Worm (Caenorhabditis elegans) whole organism, L1 larva: ENCODE measurements around the gene srg-4.
A peak's percentile ranks its signal among the peaks of the same experiment; 100 is the strongest.

Experiments used
- C16A3.4 ChIP-seq: fragments of 150-350 bp; optimal IDR thresholded peaks from 2 replicates; lab custom pipeline; 2014; ENCODE audit warnings: missing biosample characterization, missing genetic modification characterization
- C34B4.2 ChIP-seq: sonication (generic microtip); optimal IDR thresholded peaks from 2 replicates; lab custom pipeline; 2017; ENCODE audit warnings: mild to moderate bottlenecking, missing genetic modification characterization, missing compliant biosample characterization
- F16B12.6 ChIP-seq: fragments of 150-350 bp; optimal IDR thresholded peaks from 2 replicates; lab custom pipeline; 2014; ENCODE audit warnings: missing biosample characterization, missing genetic modification characterization
- aha-1 ChIP-seq: fragments of 150-350 bp; optimal IDR thresholded peaks from 2 replicates; lab custom pipeline; 2014; ENCODE audit warnings: missing biosample characterization, missing genetic modification characterization
- blmp-1 ChIP-seq: fragments of 150-350 bp; optimal IDR thresholded peaks from 2 replicates; lab custom pipeline; 2014; ENCODE audit warnings: missing biosample characterization, missing genetic modification characterization
- ceh-63 ChIP-seq: fragments of 200-800 bp; sonication (Bioruptor generic); optimal IDR thresholded peaks from 2 replicates; lab custom pipeline; 2018; ENCODE audit warnings: mild to moderate bottlenecking, missing genetic modification characterization, missing compliant biosample characterization
- ceh-82 ChIP-seq, 3 experiments: fragments of 150-350 bp in 1 of 3; sonication (generic microtip) in 2 of 3; optimal IDR thresholded peaks; 2 replicates each; lab custom pipeline; 2014 to 2017; ENCODE audit warnings: missing biosample characterization in 3 of 3, missing genetic modification characterization in 3 of 3
- ceh-88 ChIP-seq: fragments of 200-800 bp; sonication (Bioruptor generic); IDR thresholded peaks from 2 replicates; pipeline ENCODE4 v1.3.6; 2022; ENCODE audit warnings: missing genetic modification characterization, missing compliant biosample characterization
- ceh-90 ChIP-seq: sonication (generic microtip); optimal IDR thresholded peaks from 2 replicates; lab custom pipeline; 2016; ENCODE audit warnings: missing genetic modification characterization, missing compliant biosample characterization
- ces-1 ChIP-seq: fragments of 150-350 bp; optimal IDR thresholded peaks from 2 replicates; lab custom pipeline; 2014; ENCODE audit warnings: missing biosample characterization, missing genetic modification reagents, missing genetic modification characterization
- egl-13 ChIP-seq: sonication (generic microtip); optimal IDR thresholded peaks from 2 replicates; lab custom pipeline; 2016; ENCODE audit warnings: missing genotype, missing genetic modification reagents, missing genetic modification characterization, missing compliant biosample characterization
- elt-2 ChIP-seq: sonication (generic microtip); optimal IDR thresholded peaks from 2 replicates; lab custom pipeline; 2016; ENCODE audit warnings: missing genetic modification characterization, mild to moderate bottlenecking, inconsistent platforms, missing compliant biosample characterization, missing genetic modification reagents
- ets-5 ChIP-seq: fragments of 200-800 bp; sonication (Bioruptor generic); IDR thresholded peaks from 2 replicates; pipeline ENCODE4 v1.3.6; 2022; ENCODE audit warnings: missing genetic modification characterization, missing compliant biosample characterization
- fkh-10 ChIP-seq: sonication (generic microtip); optimal IDR thresholded peaks from 2 replicates; lab custom pipeline; 2017; ENCODE audit warnings: missing biosample characterization, missing genetic modification reagents, missing genetic modification characterization
- fkh-4 ChIP-seq: sonication (generic microtip); optimal IDR thresholded peaks from 2 replicates; lab custom pipeline; 2016; ENCODE audit warnings: missing compliant biosample characterization, missing genetic modification characterization, borderline replicate concordance
- fkh-8 ChIP-seq: sonication (generic microtip); optimal IDR thresholded peaks from 2 replicates; lab custom pipeline; 2016; ENCODE audit warnings: mild to moderate bottlenecking, missing genetic modification characterization, missing compliant biosample characterization
- hlh-17 ChIP-seq: fragments of 200-800 bp; sonication (Bioruptor generic); optimal IDR thresholded peaks from 2 replicates; lab custom pipeline; 2018; ENCODE audit warnings: missing genetic modification characterization, mild to moderate bottlenecking, missing compliant biosample characterization, moderate library complexity, borderline replicate concordance
- hlh-4 ChIP-seq: sonication (generic microtip); optimal IDR thresholded peaks from 2 replicates; lab custom pipeline; 2016; ENCODE audit warnings: mild to moderate bottlenecking, missing genetic modification characterization, missing compliant biosample characterization
- hpl-2 ChIP-seq: fragments of 150-350 bp; optimal IDR thresholded peaks from 2 replicates; lab custom pipeline; 2014; ENCODE audit warnings: missing biosample characterization, missing genetic modification reagents, missing genetic modification characterization
- isw-1 ChIP-seq: fragments of 200-800 bp; sonication (Bioruptor generic); IDR thresholded peaks from 2 replicates; pipeline ENCODE4 v1.3.6; 2022; ENCODE audit warnings: missing genetic modification characterization, missing compliant biosample characterization
- lin-13 ChIP-seq: fragments of 150-350 bp; optimal IDR thresholded peaks from 2 replicates; lab custom pipeline; 2014; ENCODE audit warnings: missing biosample characterization, missing genetic modification reagents, missing genetic modification characterization
- lin-15B ChIP-seq: fragments of 150-350 bp; sonication (generic microtip); optimal IDR thresholded peaks from 3 replicates; lab custom pipeline; 2014; ENCODE audit warnings: missing biosample characterization, missing genetic modification characterization
- lir-3 ChIP-seq: sonication (generic microtip); optimal IDR thresholded peaks from 2 replicates; lab custom pipeline; 2016; ENCODE audit warnings: mild to moderate bottlenecking, missing genetic modification characterization, moderate library complexity, missing compliant biosample characterization; ENCODE audit not compliant: poor library complexity
- lsy-2 ChIP-seq, 2 experiments: fragments of 150-350 bp; optimal IDR thresholded peaks; 2 replicates each; lab custom pipeline; 2014; ENCODE audit warnings: missing biosample characterization in 2 of 2, missing genetic modification characterization in 2 of 2
- mab-9 ChIP-seq: fragments of 200-800 bp; sonication (Bioruptor generic); IDR thresholded peaks from 2 replicates; pipeline ENCODE4 v1.3.6; 2022; ENCODE audit warnings: missing genetic modification reagents, missing genetic modification characterization, missing compliant biosample characterization
- mef-2 ChIP-seq: fragments of 150-350 bp; optimal IDR thresholded peaks from 2 replicates; lab custom pipeline; 2014; ENCODE audit warnings: missing biosample characterization, missing genetic modification characterization
- nhr-11 ChIP-seq: fragments of 150-350 bp; optimal IDR thresholded peaks from 2 replicates; lab custom pipeline; 2014; ENCODE audit warnings: missing biosample characterization, missing genetic modification characterization
- nhr-237 ChIP-seq: fragments of 150-350 bp; optimal IDR thresholded peaks from 2 replicates; lab custom pipeline; 2014; ENCODE audit warnings: missing biosample characterization, missing genetic modification characterization
- nhr-84 ChIP-seq: sonication (generic microtip); optimal IDR thresholded peaks from 2 replicates; lab custom pipeline; 2017; ENCODE audit warnings: missing biosample characterization, missing genetic modification characterization
- nhr-85 ChIP-seq: sonication (generic microtip); peaks from one replicate; lab custom pipeline; 2016; ENCODE audit warnings: missing genetic modification characterization, inconsistent platforms, missing compliant biosample characterization
- nhr-90 ChIP-seq: sonication (generic microtip); optimal IDR thresholded peaks from 2 replicates; lab custom pipeline; 2016; ENCODE audit warnings: mild to moderate bottlenecking, missing genetic modification characterization, missing compliant biosample characterization; ENCODE audit not compliant: poor library complexity
- pax-3 ChIP-seq: fragments of 200-800 bp; sonication (Bioruptor generic); optimal IDR thresholded peaks from 2 replicates; lab custom pipeline; 2018; ENCODE audit warnings: mild to moderate bottlenecking, missing genetic modification characterization, moderate library complexity, missing compliant biosample characterization
- pqm-1 ChIP-seq: sonication (generic microtip); optimal IDR thresholded peaks from 3 replicates; lab custom pipeline; 2017; ENCODE audit warnings: missing biosample characterization, missing genetic modification characterization
- rnt-1 ChIP-seq: sonication (generic microtip); optimal IDR thresholded peaks from 2 replicates; lab custom pipeline; 2016; ENCODE audit warnings: mild to moderate bottlenecking, missing genetic modification characterization, moderate library complexity, missing compliant biosample characterization
- snu-23 ChIP-seq: sonication (generic microtip); optimal IDR thresholded peaks from 2 replicates; lab custom pipeline; 2016; ENCODE audit warnings: missing genetic modification characterization, missing compliant biosample characterization
- sox-4 ChIP-seq: sonication (generic microtip); optimal IDR thresholded peaks from 2 replicates; lab custom pipeline; 2016; ENCODE audit warnings: missing genetic modification characterization, missing compliant biosample characterization
- tlp-1 ChIP-seq: fragments of 150-350 bp; optimal IDR thresholded peaks from 2 replicates; lab custom pipeline; 2014; ENCODE audit warnings: missing biosample characterization, missing genetic modification characterization
- unc-30 ChIP-seq: sonication (generic microtip); optimal IDR thresholded peaks from 2 replicates; lab custom pipeline; 2017; ENCODE audit warnings: missing biosample characterization, missing genetic modification characterization
- unc-86 ChIP-seq: sonication (generic microtip); optimal IDR thresholded peaks from 2 replicates; lab custom pipeline; 2016; ENCODE audit warnings: missing genetic modification characterization, missing compliant biosample characterization
- xbp-1 ChIP-seq: sonication (generic microtip); optimal IDR thresholded peaks from 2 replicates; lab custom pipeline; 2016; ENCODE audit warnings: missing genetic modification characterization, missing compliant biosample characterization
- zag-1 ChIP-seq: fragments of 150-350 bp; optimal IDR thresholded peaks from 2 replicates; lab custom pipeline; 2014; ENCODE audit warnings: missing biosample characterization, missing genetic modification characterization
- zip-4 ChIP-seq: fragments of 200-800 bp; sonication (Bioruptor generic); optimal IDR thresholded peaks from 2 replicates; lab custom pipeline; 2018; ENCODE audit warnings: mild to moderate bottlenecking, missing genetic modification characterization, moderate library complexity, missing compliant biosample characterization
- ztf-11 ChIP-seq, 2 experiments: sonication (generic microtip); optimal IDR thresholded peaks; 2 replicates each; lab custom pipeline; 2016 to 2017; ENCODE audit warnings: missing genetic modification characterization in 2 of 2, missing biosample characterization in 1 of 2, missing compliant biosample characterization in 1 of 2
- ztf-4 ChIP-seq: fragments of 150-350 bp; optimal IDR thresholded peaks from 2 replicates; lab custom pipeline; 2014; ENCODE audit warnings: missing biosample characterization, missing genetic modification characterization

srg-4 gene

DNA sequence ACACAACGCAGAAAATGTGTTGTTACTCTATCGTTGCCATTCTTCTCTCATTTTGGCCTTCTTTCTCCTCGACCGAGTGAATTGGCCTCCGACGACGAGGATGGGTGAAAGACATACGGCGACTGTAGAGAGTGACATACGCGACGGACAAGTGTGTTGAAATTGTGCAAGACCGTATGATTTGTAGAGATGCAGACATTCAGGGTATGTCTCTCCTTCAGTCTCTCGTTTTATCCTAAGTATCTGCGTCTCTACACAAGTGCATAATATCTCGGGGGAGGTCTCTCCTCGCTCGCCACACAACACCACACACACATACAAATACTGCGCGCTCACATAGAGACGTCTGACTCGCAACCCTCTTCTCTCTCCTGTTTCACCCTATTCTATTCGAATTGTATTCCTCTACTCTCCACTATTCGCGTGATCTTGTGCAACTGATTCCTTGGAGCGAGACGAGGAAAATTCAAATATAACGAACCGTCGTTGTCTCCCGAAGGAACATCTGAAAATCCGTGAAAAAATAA lies 18.2 kb upstream of the srg-4 start, which contains the start of gene hmg-1.2 (continued):
- no peak for TF ChIP-seq nhr-237
- TF ChIP-seq ztf-11 (tag; optimal IDR thresholded peaks at IDR 0.05; lab: Kevin White, UChicago): peak in 1 of 2 experiments; percentile 52
- peak; percentile 25 for TF ChIP-seq lin-15B
- TF ChIP-seq hpl-2 (GFP tag; lab: Kevin White, UChicago): peak; percentile 68
- TF ChIP-seq C16A3.4 (tag; lab: Kevin White, UChicago): peak; percentile 74
- peak; percentile 73 for TF ChIP-seq rnt-1 (tag; lab: Kevin White, UChicago)
- no peak for TF ChIP-seq nhr-84 (tag; lab: Kevin White, UChicago)
- TF ChIP-seq xbp-1 (tag; lab: Kevin White, UChicago): peak; percentile 77
- peak; percentile 96 for TF ChIP-seq snu-23 (GFP tag; lab: Kevin White, UChicago)
- peak; percentile 83 for TF ChIP-seq unc-86 (tag; lab: Kevin White, UChicago)
- peak; percentile 57 for TF ChIP-seq nhr-11 (tag; lab: Kevin White, UChicago)
- no peak for TF ChIP-seq ces-1 (GFP tag; lab: Kevin White, UChicago)
- TF ChIP-seq sox-4 (tag; lab: Kevin White, UChicago): no peak
- peak; percentile 30 for TF ChIP-seq egl-13
- peak; percentile 58 for TF ChIP-seq lir-3 (tag; lab: Kevin White, UChicago)
- TF ChIP-seq pax-3: peak; percentile 10
- no peak for TF ChIP-seq ets-5 (GFP tag; lab: Robert Waterston, UW)
- TF ChIP-seq hlh-4 (tag; lab: Kevin White, UChicago): no peak
- peak; percentile 71; the same call in 1 of the 2 replicates for TF ChIP-seq ceh-88 (GFP tag; lab: Robert Waterston, UW)
- TF ChIP-seq zag-1: no peak
- no peak for TF ChIP-seq F16B12.6 (tag; lab: Kevin White, UChicago)
- TF ChIP-seq zip-4: peak; percentile 61
- peak; percentile 50 to 84 (median 62) for TF ChIP-seq ceh-82 (tag; optimal IDR thresholded peaks at IDR 0.05; lab: Kevin White, UChicago)
- peak; percentile 49 for TF ChIP-seq fkh-4 (tag; lab: Kevin White, UChicago)
- TF ChIP-seq pqm-1 (tag; lab: Kevin White, UChicago): no peak
- peak; percentile 92 for TF ChIP-seq nhr-85 (tag; lab: Kevin White, UChicago)
- peak; percentile 24 for TF ChIP-seq ceh-90
- TF ChIP-seq mef-2 (tag; lab: Kevin White, UChicago): peak; percentile 28
- TF ChIP-seq hlh-17 (GFP tag; lab: Kevin White, UChicago): no peak
- TF ChIP-seq lsy-2 (tag; optimal IDR thresholded peaks at IDR 0.05; lab: Kevin White, UChicago): peak; percentile 79 to 81
- TF ChIP-seq ceh-63 (GFP tag; lab: Kevin White, UChicago): no peak
- peak; percentile 85 for TF ChIP-seq fkh-8 (tag; lab: Kevin White, UChicago)
- peak; percentile 63 for TF ChIP-seq isw-1 (GFP tag; lab: Robert Waterston, UW)
- TF ChIP-seq mab-9 (GFP tag; lab: Robert Waterston, UW): 0 out of 2 replicates have a peak, but pooled peaks have one; percentile 47

DNA sequence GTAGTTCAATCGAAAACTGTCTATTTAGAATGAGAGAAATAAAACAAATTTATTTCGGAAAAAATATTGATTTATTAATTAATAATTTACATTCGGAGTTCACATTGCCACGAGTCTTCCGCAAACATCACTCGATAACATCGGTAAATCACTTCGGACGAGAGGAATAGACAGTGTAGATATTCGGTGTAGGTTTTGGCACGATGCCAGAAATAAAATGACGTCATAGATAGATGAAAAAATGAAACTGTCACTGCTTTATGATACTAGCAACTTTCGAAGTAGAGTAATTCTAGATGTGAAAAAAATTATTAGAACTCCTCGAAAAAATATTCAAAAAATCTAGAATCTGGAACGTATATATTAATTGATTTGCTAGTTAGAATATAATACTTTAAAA lies 17.6 kb upstream of the srg-4 start:
- TF ChIP-seq unc-30 (tag; lab: Kevin White, UChicago) (no peak), ceh-82 (tag; optimal IDR thresholded peaks at IDR 0.05; lab: Kevin White, UChicago) (no peak), lin-13 (peak; percentile 19), fkh-10 (GFP tag; lab: Kevin White, UChicago) (no peak), aha-1 (tag; lab: Kevin White, UChicago) (no peak), blmp-1 (tag; lab: Kevin White, UChicago) (no peak), rnt-1 (tag; lab: Kevin White, UChicago) (peak; percentile 6), zag-1 (no peak), nhr-90 (tag; lab: Kevin White, UChicago) (no peak), hlh-17 (GFP tag; lab: Kevin White, UChicago) (no peak), tlp-1 (no peak), fkh-8 (tag; lab: Kevin White, UChicago) (no peak), C34B4.2 (tag; lab: Kevin White, UChicago) (no peak), elt-2 (tag; lab: Kevin White, UChicago) (no peak), sox-4 (tag; lab: Kevin White, UChicago) (no peak), ztf-4 (no peak), xbp-1 (tag; lab: Kevin White, UChicago) (no peak), lsy-2 (tag; optimal IDR thresholded peaks at IDR 0.05; lab: Kevin White, UChicago) (no peak), nhr-84 (tag; lab: Kevin White, UChicago) (no peak), nhr-85 (tag; lab: Kevin White, UChicago) (peak; percentile 76)
